Fruit fly (Drosophila melanogaster): ENCODE measurements around the gene meng.

meng gene

DNA sequence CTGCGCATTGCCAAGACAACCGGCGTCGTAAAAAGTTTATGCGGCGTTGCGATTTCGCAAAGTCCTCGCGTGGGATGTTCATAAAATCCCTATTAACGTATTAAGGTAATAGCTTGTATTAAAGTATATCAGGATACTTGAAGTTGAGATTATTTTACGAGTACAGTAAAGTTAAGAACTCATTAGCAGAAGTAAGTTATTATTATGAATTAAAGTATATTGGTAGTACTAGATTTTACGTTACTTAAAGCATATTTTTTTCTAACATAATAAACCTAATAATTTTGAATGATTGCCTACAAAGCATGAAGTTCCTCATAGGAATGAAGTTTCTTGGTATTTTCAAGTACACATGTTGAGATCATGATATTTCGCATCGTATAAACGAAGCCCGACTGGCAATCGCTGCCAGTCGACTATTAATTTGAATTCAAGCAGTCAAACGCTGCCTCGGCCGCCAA lies 48.5 kb upstream of the meng start (continued):
- TF ChIP-seq BEAF-32 (GFP tag; optimal IDR thresholded peaks at IDR 0.05) (no peak), pum (GFP tag; optimal IDR thresholded peaks at IDR 0.05) (no peak), h (optimal IDR thresholded peaks at IDR 0.05) (no peak), CG17328 (GFP tag; IDR thresholded peaks at IDR 0.05) (no peak), H15 (GFP tag; IDR thresholded peaks at IDR 0.05) (no peak), sc (optimal IDR thresholded peaks at IDR 0.05) (no peak), sc (GFP tag; optimal IDR thresholded peaks at IDR 0.05) (peak; percentile 37), Sin3A (optimal IDR thresholded peaks at IDR 0.05) (no peak), row (GFP tag; IDR thresholded peaks at IDR 0.05) (peak; percentile 55), Hr39 (optimal IDR thresholded peaks at IDR 0.05) (no peak), CG11093 (GFP tag; IDR thresholded peaks at IDR 0.05) (no peak), Lim3 (GFP tag; IDR thresholded peaks at IDR 0.05) (no peak), Myb (GFP tag; optimal IDR thresholded peaks at IDR 0.05) (no peak), CG6683 (GFP tag; optimal IDR thresholded peaks at IDR 0.05) (no peak), CG2199 (GFP tag; IDR thresholded peaks at IDR 0.05) (no peak), Dfd (GFP tag; optimal IDR thresholded peaks at IDR 0.05) (no peak), corto (GFP tag; optimal IDR thresholded peaks at IDR 0.05) (no peak), CG42726 (GFP tag; IDR thresholded peaks at IDR 0.05; ENCODE audit: partially characterized antibody) (no peak), croc (GFP tag; conservative IDR thresholded peaks at IDR 0.05) (no peak; the same call in 2 of the 3 replicates), zf30C (GFP tag; optimal IDR thresholded peaks at IDR 0.05) (no peak), CG18011 (GFP tag; optimal IDR thresholded peaks at IDR 0.05) (no peak), fd102C (GFP tag; optimal IDR thresholded peaks at IDR 0.05) (no peak), odd (GFP tag; optimal IDR thresholded peaks at IDR 0.05) (peak; percentile 50), CG7928 (GFP tag; optimal IDR thresholded peaks at IDR 0.05) (no peak), dpn (GFP tag; optimal IDR thresholded peaks at IDR 0.05) (peak in 1 of 2 experiments; percentile 13), BtbVII (GFP tag; optimal IDR thresholded peaks at IDR 0.05) (peak; percentile 57), unc-4 (GFP tag; IDR thresholded peaks at IDR 0.05; ENCODE audit: partially characterized antibody) (no peak), CG30020 (tag; optimal IDR thresholded peaks at IDR 0.05) (peak; percentile 44), CG14965 (GFP tag; optimal IDR thresholded peaks at IDR 0.05; ENCODE audit: borderline replicate concordance) (no peak), CG33213 (GFP tag; optimal IDR thresholded peaks at IDR 0.05) (no peak), Neu2 (GFP tag; optimal IDR thresholded peaks at IDR 0.05; ENCODE audit: borderline replicate concordance) (no peak), NFAT (GFP tag; IDR thresholded peaks at IDR 0.05) (no peak), gem (tag; optimal IDR thresholded peaks at IDR 0.05) (peak; percentile 77), CG4282 (GFP tag; optimal IDR thresholded peaks at IDR 0.05) (no peak), MESR4 (GFP tag; optimal IDR thresholded peaks at IDR 0.05) (no peak), seq (GFP tag; IDR thresholded peaks at IDR 0.05) (no peak), Max (GFP tag; optimal IDR thresholded peaks at IDR 0.05) (no peak), schlank (tag; optimal IDR thresholded peaks at IDR 0.05) (no peak), CG32532 (GFP tag; IDR thresholded peaks at IDR 0.05) (0 out of 2 replicates have a peak, but pooled peaks have one; percentile 33), cwo (GFP tag; optimal IDR thresholded peaks at IDR 0.05) (peak; percentile 12), klu (GFP tag; IDR thresholded peaks at IDR 0.05) (no peak), Chrac-16 (GFP tag; optimal IDR thresholded peaks at IDR 0.05) (no peak), ERR (GFP tag; optimal IDR thresholded peaks at IDR 0.05) (no peak), caup (GFP tag; optimal IDR thresholded peaks at IDR 0.05; ENCODE audit: severe bottlenecking) (peak; percentile 11), Elba2 (GFP tag; optimal IDR thresholded peaks at IDR 0.05) (no peak), HHEX (GFP tag; optimal IDR thresholded peaks at IDR 0.05) (peak; percentile 30), scrt (GFP tag; optimal IDR thresholded peaks at IDR 0.05) (peak; percentile 20), salm (tag; optimal IDR thresholded peaks at IDR 0.05) (no peak), CG10209 (GFP tag; optimal IDR thresholded peaks at IDR 0.05) (peak; percentile 48), Xrp1 (GFP tag; IDR thresholded peaks at IDR 0.05) (peak; percentile 55; the same call in 1 of the 2 replicates), ham (GFP tag; IDR thresholded peaks at IDR 0.05) (no peak), CG11456 (GFP tag; IDR thresholded peaks at IDR 0.05) (no peak)
